Worm (Caenorhabditis elegans) whole organism, late embryonic: ENCODE results near the gene C06B3.7.

Experiments used
- ama-1 ChIP-seq: fragments of 150-350 bp; optimal IDR thresholded peaks from 2 replicates; lab custom pipeline; 2014
- ceh-9 ChIP-seq: sonication (generic microtip); optimal IDR thresholded peaks from 2 replicates; lab custom pipeline; 2016; ENCODE audit warnings: mild to moderate bottlenecking, missing genetic modification characterization, inconsistent platforms, missing compliant biosample characterization
- unc-86 ChIP-seq: sonication (generic microtip); optimal IDR thresholded peaks from 2 replicates; lab custom pipeline; 2016; ENCODE audit warnings: missing genetic modification characterization, missing compliant biosample characterization

ce11 chrV:13876529-13876928 lies 33.0 kb upstream of the C06B3.7 start, which contains the start of gene T22G5.1:
- no peak for TF ChIP-seq ama-1 (lab: Kevin White, UChicago)
- TF ChIP-seq ceh-9 (tag; lab: Kevin White, UChicago), result no peak
- TF ChIP-seq unc-86 (tag; lab: Kevin White, UChicago), result no peak
